Fruit fly (Drosophila melanogaster): ENCODE measurements around the gene CG3342.

CG3342 gene

DNA sequence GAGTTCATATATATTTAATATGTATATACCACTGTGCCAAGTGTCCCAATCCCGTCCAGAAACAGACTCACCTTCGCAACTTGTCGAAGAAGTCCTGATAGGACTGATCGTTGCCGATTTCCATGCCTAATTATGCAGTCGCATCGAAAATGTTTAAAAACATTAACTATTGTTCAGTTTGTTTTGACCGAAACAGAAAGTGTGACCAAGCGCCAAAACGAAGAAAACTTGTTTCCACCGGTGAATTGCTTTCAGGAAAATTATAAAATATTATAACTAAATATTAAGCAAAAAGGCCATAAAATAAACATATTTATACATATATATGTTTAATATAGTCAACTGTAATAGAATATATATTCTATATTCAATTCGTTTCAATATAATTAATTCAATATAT is at the start of gene CG3342:
CG3342 (minus strand) TSS at position 209 of the 400 bp plus-strand sequence.
- TF ChIP-seq lola (GFP tag; optimal IDR thresholded peaks at IDR 0.05) (no peak), Dif (GFP tag; optimal IDR thresholded peaks at IDR 0.05; ENCODE audit: partially characterized antibody) (no peak), br (GFP tag; optimal IDR thresholded peaks at IDR 0.05) (no peak), brk (GFP tag; optimal IDR thresholded peaks at IDR 0.05) (no peak), rgr (GFP tag; optimal IDR thresholded peaks at IDR 0.05) (no peak), sv (GFP tag; optimal IDR thresholded peaks at IDR 0.05) (no peak)

DNA sequence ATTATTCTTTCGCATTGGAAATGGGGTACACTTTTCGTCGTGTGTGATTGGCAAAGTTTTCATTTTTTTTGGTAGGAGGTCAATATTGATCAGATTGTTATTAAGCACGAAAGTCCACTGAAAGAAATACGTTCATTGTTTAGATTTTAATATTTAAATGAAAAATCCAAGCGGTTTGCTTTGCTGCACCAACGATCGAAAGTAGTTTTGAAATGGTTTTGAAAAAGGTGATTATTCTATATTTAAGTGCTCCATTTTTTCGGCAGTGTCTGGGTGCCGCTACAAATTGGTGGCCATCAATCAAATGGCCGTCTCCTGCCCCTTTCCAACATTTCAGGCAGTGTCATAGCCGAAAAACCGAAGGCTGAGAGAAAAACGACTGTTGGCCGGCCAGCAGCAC is 46.8 kb upstream of the CG3342 start:
- TF ChIP-seq dmrt93B (GFP tag; optimal IDR thresholded peaks at IDR 0.05), result peak; percentile 30
- peak; percentile 25 for TF ChIP-seq rgr (GFP tag; optimal IDR thresholded peaks at IDR 0.05)
- no peak for TF ChIP-seq woc (GFP tag; optimal IDR thresholded peaks at IDR 0.05)
- no peak for TF ChIP-seq Abd-B (GFP tag; optimal IDR thresholded peaks at IDR 0.05)
- no peak for TF ChIP-seq Hnf4 (GFP tag; optimal IDR thresholded peaks at IDR 0.05)
- peak; percentile 18 for TF ChIP-seq br (GFP tag; optimal IDR thresholded peaks at IDR 0.05)
- TF ChIP-seq CrebA (GFP tag; optimal IDR thresholded peaks at IDR 0.05; ENCODE audit: borderline replicate concordance), result no peak
- peak; percentile 57 for TF ChIP-seq HLH106 (tag; optimal IDR thresholded peaks at IDR 0.05)
- TF ChIP-seq usp (GFP tag; optimal IDR thresholded peaks at IDR 0.05), result no peak
- no peak for TF ChIP-seq Rel (GFP tag; optimal IDR thresholded peaks at IDR 0.05)
- no peak for TF ChIP-seq Rel (tag; optimal IDR thresholded peaks at IDR 0.05)
- TF ChIP-seq Sp1 (GFP tag; optimal IDR thresholded peaks at IDR 0.05), result peak; percentile 20
- no peak for TF ChIP-seq Dfd (GFP tag; optimal IDR thresholded peaks at IDR 0.05)
- no peak for TF ChIP-seq Hr83 (GFP tag; optimal IDR thresholded peaks at IDR 0.05; ENCODE audit: poor library complexity, severe bottlenecking)
- TF ChIP-seq ey (GFP tag; optimal IDR thresholded peaks at IDR 0.05), result peak; percentile 48
- TF ChIP-seq lola (GFP tag; optimal IDR thresholded peaks at IDR 0.05), result no peak
- TF ChIP-seq brk (GFP tag; optimal IDR thresholded peaks at IDR 0.05), result no peak
- TF ChIP-seq fru (GFP tag; optimal IDR thresholded peaks at IDR 0.05), result peak; percentile 48
- no peak for TF ChIP-seq pan (optimal IDR thresholded peaks at IDR 0.05)
- TF ChIP-seq foxo (GFP tag; optimal IDR thresholded peaks at IDR 0.05), result peak in 1 of 2 experiments; percentile 53
- TF ChIP-seq h (GFP tag; optimal IDR thresholded peaks at IDR 0.05), result peak; percentile 47
- no peak for TF ChIP-seq CG9705 (GFP tag; optimal IDR thresholded peaks at IDR 0.05)
- no peak for TF ChIP-seq OdsH (GFP tag; optimal IDR thresholded peaks at IDR 0.05)
- TF ChIP-seq tai (GFP tag; optimal IDR thresholded peaks at IDR 0.05), result no peak
- TF ChIP-seq dl (GFP tag; optimal IDR thresholded peaks at IDR 0.05; ENCODE audit: insufficient read depth in 1 of 2, partially characterized antibody in 2 of 2), result no peak
- no peak for TF ChIP-seq Vsx2 (GFP tag; optimal IDR thresholded peaks at IDR 0.05; ENCODE audit: partially characterized antibody)
- TF ChIP-seq Dif (GFP tag; optimal IDR thresholded peaks at IDR 0.05; ENCODE audit: partially characterized antibody), result no peak
- TF ChIP-seq Hr78 (GFP tag; optimal IDR thresholded peaks at IDR 0.05), result no peak
- no peak for TF ChIP-seq GATAd (GFP tag; optimal IDR thresholded peaks at IDR 0.05)
- no peak for TF ChIP-seq dsf (GFP tag; optimal IDR thresholded peaks at IDR 0.05; ENCODE audit: borderline replicate concordance)
- TF ChIP-seq sv (GFP tag; optimal IDR thresholded peaks at IDR 0.05), result no peak
- TF ChIP-seq sage (GFP tag; optimal IDR thresholded peaks at IDR 0.05), result no peak
- TF ChIP-seq Myc (optimal IDR thresholded peaks at IDR 0.05), result no peak
- TF ChIP-seq Jra (GFP tag; optimal IDR thresholded peaks at IDR 0.05), result no peak
- no peak for TF ChIP-seq N (GFP tag; optimal IDR thresholded peaks at IDR 0.05)
- no peak for TF ChIP-seq jim (GFP tag; optimal IDR thresholded peaks at IDR 0.05)
- no peak for TF ChIP-seq psq (GFP tag; optimal IDR thresholded peaks at IDR 0.05)
- TF ChIP-seq CG32264 (GFP tag; optimal IDR thresholded peaks at IDR 0.05), result peak; percentile 1
- TF ChIP-seq Mio (GFP tag; optimal IDR thresholded peaks at IDR 0.05), result no peak

DNA sequence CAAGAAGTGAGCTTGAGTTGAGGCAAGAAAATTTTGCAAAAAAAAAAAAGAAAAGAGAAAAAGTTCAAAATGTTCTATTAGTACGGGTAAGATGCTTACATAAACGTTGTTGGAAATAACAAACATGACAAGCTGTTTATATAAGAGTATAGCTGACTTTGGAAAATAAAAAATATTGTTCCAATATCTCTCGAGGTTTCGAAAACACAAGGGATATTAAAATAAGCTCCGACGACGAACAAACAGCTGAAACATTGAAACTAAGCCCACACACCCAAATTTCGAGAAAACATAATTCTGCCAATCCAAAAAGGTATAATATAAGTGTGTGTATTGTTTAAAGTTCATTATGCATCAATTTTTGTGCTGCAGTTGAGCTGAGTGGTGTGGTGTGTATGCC is 46.1 kb upstream of the CG3342 start:
- TF ChIP-seq jim (GFP tag; optimal IDR thresholded peaks at IDR 0.05) (no peak), sv (GFP tag; optimal IDR thresholded peaks at IDR 0.05) (no peak), Abd-B (GFP tag; optimal IDR thresholded peaks at IDR 0.05) (no peak), Jra (GFP tag; optimal IDR thresholded peaks at IDR 0.05) (no peak), foxo (GFP tag; optimal IDR thresholded peaks at IDR 0.05) (peak in 1 of 2 experiments; percentile 36), Sp1 (GFP tag; optimal IDR thresholded peaks at IDR 0.05) (peak; percentile 49), Hr83 (GFP tag; optimal IDR thresholded peaks at IDR 0.05; ENCODE audit: poor library complexity, severe bottlenecking) (no peak), h (GFP tag; optimal IDR thresholded peaks at IDR 0.05) (peak; percentile 15), GATAd (GFP tag; optimal IDR thresholded peaks at IDR 0.05) (no peak), tai (GFP tag; optimal IDR thresholded peaks at IDR 0.05) (no peak), br (GFP tag; optimal IDR thresholded peaks at IDR 0.05) (peak; percentile 26), CrebA (GFP tag; optimal IDR thresholded peaks at IDR 0.05; ENCODE audit: borderline replicate concordance) (no peak), dmrt93B (GFP tag; optimal IDR thresholded peaks at IDR 0.05) (peak; percentile 39), OdsH (GFP tag; optimal IDR thresholded peaks at IDR 0.05) (no peak), sage (GFP tag; optimal IDR thresholded peaks at IDR 0.05) (no peak), Vsx2 (GFP tag; optimal IDR thresholded peaks at IDR 0.05; ENCODE audit: partially characterized antibody) (no peak)
